Worm (Caenorhabditis elegans): ENCODE data around the gene F14D2.15.

F14D2.15 gene

DNA sequence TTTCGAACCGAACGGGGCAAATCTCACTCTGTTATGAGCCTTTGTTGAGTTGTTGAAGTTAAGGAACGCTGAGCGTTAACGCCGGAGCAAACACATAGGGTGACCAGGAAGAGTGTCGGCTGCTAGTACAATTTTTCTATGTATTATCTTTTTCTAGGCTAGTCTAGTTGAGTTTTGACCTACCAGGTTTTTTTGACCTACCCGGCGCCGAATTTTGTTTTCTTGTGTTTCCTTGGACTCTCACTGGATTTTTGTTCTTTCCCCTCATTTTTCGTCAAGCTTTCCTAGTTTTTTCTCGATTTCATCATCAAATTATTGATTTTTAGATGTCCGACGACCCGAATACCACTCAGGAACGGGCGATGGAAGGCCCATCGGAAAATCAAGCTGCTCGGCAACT is 37.9 kb upstream of the F14D2.15 start, which contains the start of gene T06D4.1:
Gene T06D4.1, plus strand, starts transcription at position 321 of the 400 bp plus-strand sequence.
- TF ChIP-seq C34B4.2 (tag; optimal IDR thresholded peaks at IDR 0.05): no peak
- no peak for TF ChIP-seq ceh-90 (tag; optimal IDR thresholded peaks at IDR 0.05)
- TF ChIP-seq dpl-1 (GFP tag; optimal IDR thresholded peaks at IDR 0.05): no peak
- TF ChIP-seq nhr-71 (tag; optimal IDR thresholded peaks at IDR 0.05): no peak
- no peak for TF ChIP-seq fos-1 (tag; optimal IDR thresholded peaks at IDR 0.05)
- TF ChIP-seq mep-1 (tag; optimal IDR thresholded peaks at IDR 0.05): no peak
- TF ChIP-seq mdl-1 (tag; optimal IDR thresholded peaks at IDR 0.05): no peak

DNA sequence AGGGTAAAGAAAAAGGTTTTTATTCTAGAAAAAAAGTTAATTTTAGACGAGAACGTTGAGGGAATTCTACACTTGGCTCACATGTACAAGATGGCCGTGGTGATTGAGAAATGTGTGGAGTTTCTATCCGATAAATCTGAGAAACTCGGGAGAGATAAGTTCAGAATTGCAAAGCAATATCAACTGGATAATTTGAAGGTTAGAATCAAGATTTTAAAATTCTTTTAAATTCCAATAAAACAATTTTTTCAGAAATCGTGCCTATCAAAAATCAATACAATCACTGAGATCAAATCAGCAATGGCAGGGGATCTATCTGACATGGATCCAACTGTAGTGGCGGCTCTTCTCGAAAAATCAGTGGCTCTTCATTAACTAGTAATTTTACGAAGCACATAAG is 34.7 kb upstream of the F14D2.15 start, which contains the start of gene Y49F6C.2:
Gene Y49F6C.2, plus strand, starts transcription at position 301 of the 400 bp plus-strand sequence.
- no peak for TF ChIP-seq ama-1 (optimal IDR thresholded peaks at IDR 0.05)
- TF ChIP-seq aha-1 (tag; optimal IDR thresholded peaks at IDR 0.05): no peak
- TF ChIP-seq dpl-1 (GFP tag; optimal IDR thresholded peaks at IDR 0.05): no peak
- no peak for TF ChIP-seq unc-62 (GFP tag; optimal IDR thresholded peaks at IDR 0.05)
- no peak for TF ChIP-seq C16A3.4 (tag; optimal IDR thresholded peaks at IDR 0.05)
- TF ChIP-seq nhr-11 (tag; optimal IDR thresholded peaks at IDR 0.05): no peak
- TF ChIP-seq nhr-77 (tag; optimal IDR thresholded peaks at IDR 0.05): no peak
- no peak for TF ChIP-seq ztf-4 (tag; optimal IDR thresholded peaks at IDR 0.05)
- TF ChIP-seq mab-9 (GFP tag; IDR thresholded peaks at IDR 0.05): no peak
- no peak for TF ChIP-seq unc-130 (tag; optimal IDR thresholded peaks at IDR 0.05)
- no peak for TF ChIP-seq nhr-237 (tag; optimal IDR thresholded peaks at IDR 0.05)
- no peak for TF ChIP-seq aly-2 (tag; optimal IDR thresholded peaks at IDR 0.05)
- TF ChIP-seq unc-30 (tag; optimal IDR thresholded peaks at IDR 0.05): no peak
- TF ChIP-seq grh-1 (GFP tag; IDR thresholded peaks at IDR 0.05): no peak
- TF ChIP-seq nhr-28 (tag; optimal IDR thresholded peaks at IDR 0.05): no peak
- no peak for TF ChIP-seq Y116A8C.19 (tag; optimal IDR thresholded peaks at IDR 0.05; ENCODE audit: borderline replicate concordance)
- TF ChIP-seq lsy-2 (tag; optimal IDR thresholded peaks at IDR 0.05): no peak
- no peak for TF ChIP-seq lir-3 (tag; optimal IDR thresholded peaks at IDR 0.05; ENCODE audit: poor library complexity)

DNA sequence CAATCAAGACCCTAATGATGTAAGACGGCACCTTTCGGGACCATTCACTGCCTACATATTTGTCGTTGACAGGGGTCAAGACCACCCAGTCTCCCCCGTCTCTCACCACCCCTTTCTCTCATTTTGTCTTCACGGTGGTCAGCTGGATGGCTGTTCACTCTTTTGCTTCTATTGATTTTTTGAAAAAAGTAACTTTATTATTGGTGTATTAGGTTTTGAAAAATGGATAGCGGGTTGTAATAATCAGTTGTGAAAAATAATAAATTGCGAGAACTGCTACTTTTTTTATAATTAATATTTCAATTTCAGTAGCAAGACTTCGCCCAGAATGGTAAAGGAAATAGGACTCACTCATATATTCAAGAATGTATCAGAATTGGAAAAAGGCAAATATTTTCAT is 33.2 kb upstream of the F14D2.15 start, which contains the start of gene bath-9:
Gene bath-9, plus strand, starts transcription at position 301 of the 400 bp plus-strand sequence.
- TF ChIP-seq pqm-1 (tag; optimal IDR thresholded peaks at IDR 0.05): no peak
- no peak for TF ChIP-seq lin-39 (tag; optimal IDR thresholded peaks at IDR 0.05)
- no peak for TF ChIP-seq efl-3 (GFP tag; optimal IDR thresholded peaks at IDR 0.05)
- TF ChIP-seq ces-1 (GFP tag; optimal IDR thresholded peaks at IDR 0.05): no peak
- TF ChIP-seq unc-86 (tag; optimal IDR thresholded peaks at IDR 0.05): no peak
- no peak for TF ChIP-seq nhr-84 (tag; optimal IDR thresholded peaks at IDR 0.05)

DNA sequence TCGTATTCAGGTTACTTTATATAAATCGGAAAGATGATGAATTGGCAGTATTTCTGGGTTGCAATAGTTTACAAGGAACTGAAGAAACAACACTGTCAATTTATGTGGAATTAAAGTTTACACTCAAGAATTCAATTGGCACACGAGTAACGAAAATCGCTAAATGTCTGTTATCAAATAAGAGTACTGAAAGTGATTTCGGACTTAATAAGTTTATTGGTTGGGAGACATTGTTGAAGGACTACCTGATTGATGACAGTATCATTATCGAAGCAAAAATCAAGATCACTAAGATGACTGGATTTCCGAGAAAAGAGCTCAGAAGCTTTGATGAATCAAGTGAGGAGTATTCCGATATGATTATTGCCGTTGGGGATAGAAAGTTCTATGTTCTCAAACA is 31.7 kb upstream of the F14D2.15 start:
- no peak for TF ChIP-seq unc-30 (tag; optimal IDR thresholded peaks at IDR 0.05)
- no peak for TF ChIP-seq ceh-90 (tag; optimal IDR thresholded peaks at IDR 0.05)

DNA sequence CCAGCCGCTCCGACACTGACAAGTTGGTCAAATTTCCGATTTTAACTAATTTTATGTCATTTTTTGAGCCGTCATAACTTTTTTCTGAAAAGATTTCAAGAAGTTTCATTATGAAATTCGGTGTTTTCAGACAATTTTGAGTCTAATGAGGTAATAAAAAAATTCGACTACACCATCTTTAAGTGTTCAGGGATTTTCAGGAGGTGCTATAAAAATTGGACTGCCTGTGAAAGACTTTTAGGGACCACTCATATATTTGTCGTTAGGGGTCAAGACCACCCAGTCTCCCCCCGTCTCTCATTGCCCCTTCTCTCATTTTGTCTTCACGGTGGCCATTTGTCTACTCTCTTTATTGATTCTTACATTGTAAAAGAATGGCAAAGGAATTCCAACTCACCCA is 31.2 kb upstream of the F14D2.15 start, which contains the start of gene bath-10:
Gene bath-10, plus strand, starts transcription at position 301 of the 400 bp plus-strand sequence.
- TF ChIP-seq vab-15 (tag; optimal IDR thresholded peaks at IDR 0.05): no peak
- no peak for TF ChIP-seq jun-1 (tag; optimal IDR thresholded peaks at IDR 0.05)
- TF ChIP-seq skn-1 (tag; optimal IDR thresholded peaks at IDR 0.05): no peak
- TF ChIP-seq sox-4 (tag; optimal IDR thresholded peaks at IDR 0.05): no peak
- no peak for TF ChIP-seq sptf-1 (tag; optimal IDR thresholded peaks at IDR 0.05)

DNA sequence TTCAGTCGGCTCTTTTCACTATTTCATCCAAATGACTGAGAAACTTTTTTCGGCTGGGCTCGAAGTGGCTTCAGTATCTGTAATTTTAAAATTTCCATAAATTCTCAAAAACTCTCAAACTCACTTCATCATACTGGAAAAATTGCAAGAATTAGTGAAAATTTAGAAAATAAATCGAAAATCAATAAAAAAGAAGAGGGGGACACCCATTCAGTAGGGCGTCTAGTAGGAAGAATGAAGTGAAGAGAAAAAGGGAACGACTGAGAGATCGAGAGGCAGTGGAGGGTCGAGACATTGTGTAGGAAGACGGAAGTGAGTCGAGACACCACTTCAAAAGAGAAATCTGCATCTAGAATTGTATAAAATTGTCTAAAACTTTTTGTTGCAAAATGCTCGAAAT is 30.3 kb upstream of the F14D2.15 start:
- TF ChIP-seq hpl-2 (GFP tag; optimal IDR thresholded peaks at IDR 0.05): no peak
- peak; percentile 8 for TF ChIP-seq blmp-1 (tag; optimal IDR thresholded peaks at IDR 0.05)
- TF ChIP-seq unc-130 (tag; optimal IDR thresholded peaks at IDR 0.05): no peak
- no peak for TF ChIP-seq lin-15B (tag; optimal IDR thresholded peaks at IDR 0.05)
- TF ChIP-seq unc-86 (tag; optimal IDR thresholded peaks at IDR 0.05): no peak
- no peak for TF ChIP-seq C04F5.9 (tag; optimal IDR thresholded peaks at IDR 0.05)
- no peak for TF ChIP-seq sptf-1 (tag; optimal IDR thresholded peaks at IDR 0.05)
- TF ChIP-seq efl-1 (optimal IDR thresholded peaks at IDR 0.05): peak in 1 of 2 experiments; percentile 4
- TF ChIP-seq efl-1 (GFP tag; optimal IDR thresholded peaks at IDR 0.05 in 1 of 2): no peak
